Worm (Caenorhabditis elegans) whole organism, L1 larva: Measurements from ENCODE around the gene srj-40.

Source experiments
- C04F5.9 ChIP-seq: sonication (generic microtip); optimal IDR thresholded peaks from 2 replicates; lab custom pipeline; 2016; ENCODE audit warnings: missing genetic modification characterization, missing compliant biosample characterization
- efl-1 ChIP-seq, 4 experiments: fragments of 150-350 bp; optimal IDR thresholded peaks in 3 of 4; peaks in 1 of 4; 1 replicate in 1 of 4; 2 replicates in 3 of 4; lab custom pipeline; 2014; ENCODE audit warnings: missing biosample characterization in 2 of 4, missing genetic modification characterization in 2 of 4, missing genetic modification reagents in 2 of 4
- egl-27 ChIP-seq, 2 experiments: fragments of 150-350 bp in 1 of 2; sonication (generic microtip); optimal IDR thresholded peaks; 3 replicates each; lab custom pipeline; 2017 to 2018; ENCODE audit warnings: missing biosample characterization in 2 of 2, missing genetic modification characterization in 2 of 2, missing genetic modification reagents in 2 of 2
- jun-1 ChIP-seq: fragments of 150-350 bp; optimal IDR thresholded peaks from 2 replicates; lab custom pipeline; 2014; ENCODE audit warnings: missing biosample characterization, missing genetic modification reagents, missing genetic modification characterization
- lin-13 ChIP-seq: fragments of 150-350 bp; optimal IDR thresholded peaks from 2 replicates; lab custom pipeline; 2014; ENCODE audit warnings: missing biosample characterization, missing genetic modification reagents, missing genetic modification characterization
- nhr-12 ChIP-seq: sonication (generic microtip); optimal IDR thresholded peaks from 2 replicates; lab custom pipeline; 2017; ENCODE audit warnings: missing biosample characterization, missing genetic modification characterization
- pqm-1 ChIP-seq: sonication (generic microtip); optimal IDR thresholded peaks from 3 replicates; lab custom pipeline; 2017; ENCODE audit warnings: missing biosample characterization, missing genetic modification characterization
- snpc-4 ChIP-seq: fragments of 150-350 bp; optimal IDR thresholded peaks from 2 replicates; lab custom pipeline; 2014; ENCODE audit warnings: missing biosample characterization, missing genetic modification characterization
- sox-4 ChIP-seq: sonication (generic microtip); optimal IDR thresholded peaks from 2 replicates; lab custom pipeline; 2016; ENCODE audit warnings: missing genetic modification characterization, missing compliant biosample characterization
- unc-62 ChIP-seq: fragments of 150-350 bp; optimal IDR thresholded peaks from 2 replicates; lab custom pipeline; 2014; ENCODE audit warnings: missing biosample characterization, missing genetic modification reagents, missing genetic modification characterization
- unc-86 ChIP-seq: sonication (generic microtip); optimal IDR thresholded peaks from 2 replicates; lab custom pipeline; 2016; ENCODE audit warnings: missing genetic modification characterization, missing compliant biosample characterization

DNA sequence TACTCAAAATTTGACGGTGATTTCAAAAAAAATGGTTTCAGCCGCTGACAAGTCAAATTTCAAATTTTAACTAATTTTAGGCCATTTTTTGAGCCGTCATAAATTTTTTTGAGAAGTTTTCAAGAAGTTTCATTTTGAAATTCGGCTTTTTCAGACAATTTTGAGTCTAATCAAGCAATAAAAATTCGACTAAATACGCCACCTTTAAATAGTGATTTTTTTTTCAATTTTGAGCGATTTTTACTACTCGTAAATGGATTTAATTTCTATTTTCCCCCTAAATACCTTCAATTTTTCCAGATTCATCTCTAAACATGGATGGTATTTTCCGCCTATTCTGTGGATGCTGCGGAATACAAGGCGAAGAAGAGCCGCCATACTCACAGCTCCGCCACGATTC, 42.5 kb downstream of the srj-40 start, which contains the start of gene Y45G5AL.1:
- TF ChIP-seq pqm-1 (tag; lab: Kevin White, UChicago) (no peak), unc-86 (tag; lab: Kevin White, UChicago) (no peak), lin-13 (no peak), C04F5.9 (tag; lab: Kevin White, UChicago) (no peak), sox-4 (tag; lab: Kevin White, UChicago) (no peak), nhr-12 (tag; lab: Kevin White, UChicago) (no peak), efl-1 (optimal IDR thresholded peaks at IDR 0.05; lab: Kevin White, UChicago) (no peak), efl-1 (GFP tag; optimal IDR thresholded peaks at IDR 0.05 in 1 of 2; lab: Kevin White, UChicago) (no peak), snpc-4 (no peak), jun-1 (no peak), unc-62 (GFP tag; lab: Kevin White, UChicago) (no peak), egl-27 (tag; optimal IDR thresholded peaks at IDR 0.05; lab: Kevin White, UChicago) (no peak)
